Worm (Caenorhabditis elegans) whole organism, L2 larva: ENCODE results near the gene vti-1.

Source experiments
- C34F6.9 ChIP-seq: fragments of 150-350 bp; optimal IDR thresholded peaks from 2 replicates; lab custom pipeline; 2014; ENCODE audit warnings: missing biosample characterization, missing genetic modification characterization
- F13H6.1 ChIP-seq: sonication (generic microtip); optimal IDR thresholded peaks from 2 replicates; lab custom pipeline; 2016; ENCODE audit warnings: missing genetic modification characterization, missing compliant biosample characterization
- R02D3.7 ChIP-seq: fragments of 150-350 bp; optimal IDR thresholded peaks from 2 replicates; lab custom pipeline; 2014; ENCODE audit warnings: missing biosample characterization, missing genetic modification characterization
- ZK546.5 ChIP-seq: sonication (generic microtip); optimal IDR thresholded peaks from 2 replicates; lab custom pipeline; 2017; ENCODE audit warnings: missing biosample characterization, missing genetic modification characterization
- aly-2 ChIP-seq: fragments of 150-350 bp; optimal IDR thresholded peaks from 2 replicates; lab custom pipeline; 2014; ENCODE audit warnings: missing biosample characterization, missing genetic modification characterization
- ama-1 ChIP-seq: fragments of 150-350 bp; optimal IDR thresholded peaks from 2 replicates; lab custom pipeline; 2018; ENCODE audit warnings: inconsistent platforms
- blmp-1 ChIP-seq: sonication (generic microtip); optimal IDR thresholded peaks from 2 replicates; lab custom pipeline; 2017; ENCODE audit warnings: missing genetic modification characterization, mild to moderate bottlenecking, missing compliant biosample characterization, antibody characterized with exemption, moderate library complexity; ENCODE audit not compliant: insufficient read depth
- ceh-82 ChIP-seq: fragments of 150-350 bp; optimal IDR thresholded peaks from 2 replicates; lab custom pipeline; 2014; ENCODE audit warnings: missing biosample characterization, missing genetic modification characterization
- crh-2 ChIP-seq: sonication (generic microtip); optimal IDR thresholded peaks from 2 replicates; lab custom pipeline; 2017; ENCODE audit warnings: missing biosample characterization, missing genetic modification characterization
- egl-27 ChIP-seq: sonication (generic microtip); optimal IDR thresholded peaks from 3 replicates; lab custom pipeline; 2017; ENCODE audit warnings: missing biosample characterization, missing genetic modification reagents, missing genetic modification characterization
- elt-3 ChIP-seq: sonication (generic microtip); optimal IDR thresholded peaks from 2 replicates; lab custom pipeline; 2017; ENCODE audit warnings: missing biosample characterization, missing genetic modification characterization
- fos-1 ChIP-seq: fragments of 150-350 bp; optimal IDR thresholded peaks from 2 replicates; lab custom pipeline; 2014; ENCODE audit warnings: missing biosample characterization, missing genetic modification characterization
- gmeb-1 ChIP-seq: fragments of 150-350 bp; optimal IDR thresholded peaks from 2 replicates; lab custom pipeline; 2014; ENCODE audit warnings: missing biosample characterization, missing genetic modification characterization
- lin-13 ChIP-seq: fragments of 150-350 bp; optimal IDR thresholded peaks from 2 replicates; lab custom pipeline; 2014; ENCODE audit warnings: missing biosample characterization, missing genetic modification reagents, missing genetic modification characterization
- lsy-2 ChIP-seq, 2 experiments: fragments of 150-350 bp in 1 of 2; sonication (generic microtip) in 1 of 2; optimal IDR thresholded peaks; 2 replicates each; lab custom pipeline; 2014 to 2017; ENCODE audit warnings: missing biosample characterization in 2 of 2, missing genetic modification characterization in 2 of 2
- mab-5 ChIP-seq: fragments of 150-350 bp; optimal IDR thresholded peaks from 2 replicates; lab custom pipeline; 2014; ENCODE audit warnings: missing biosample characterization, missing genetic modification characterization
- mdl-1 ChIP-seq, 2 experiments: fragments of 150-350 bp in 1 of 2; sonication (generic microtip) in 1 of 2; optimal IDR thresholded peaks; 2 replicates each; lab custom pipeline; 2017; ENCODE audit warnings: missing biosample characterization in 2 of 2, missing genetic modification characterization in 2 of 2
- nhr-10 ChIP-seq: sonication (generic microtip); optimal IDR thresholded peaks from 2 replicates; lab custom pipeline; 2017; ENCODE audit warnings: missing biosample characterization, missing genetic modification characterization
- nhr-11 ChIP-seq: fragments of 150-350 bp; optimal IDR thresholded peaks from 2 replicates; lab custom pipeline; 2014; ENCODE audit warnings: missing biosample characterization, missing genetic modification characterization
- nhr-129 ChIP-seq: fragments of 150-350 bp; optimal IDR thresholded peaks from 2 replicates; lab custom pipeline; 2014; ENCODE audit warnings: missing biosample characterization, missing genetic modification characterization
- nhr-237 ChIP-seq: fragments of 150-350 bp; optimal IDR thresholded peaks from 2 replicates; lab custom pipeline; 2014; ENCODE audit warnings: missing biosample characterization, missing genetic modification characterization
- nhr-25 ChIP-seq: fragments of 150-350 bp; sonication (generic microtip); optimal IDR thresholded peaks from 3 replicates; lab custom pipeline; 2014; ENCODE audit warnings: missing biosample characterization, missing genetic modification characterization
- nhr-6 ChIP-seq: fragments of 150-350 bp; optimal IDR thresholded peaks from 2 replicates; lab custom pipeline; 2014; ENCODE audit warnings: missing biosample characterization, missing genetic modification characterization
- nhr-77 ChIP-seq: fragments of 150-350 bp; optimal IDR thresholded peaks from 2 replicates; lab custom pipeline; 2014; ENCODE audit warnings: missing biosample characterization, missing genetic modification characterization
- peb-1 ChIP-seq: fragments of 150-350 bp; optimal IDR thresholded peaks from 2 replicates; lab custom pipeline; 2014; ENCODE audit warnings: missing biosample characterization, missing genetic modification characterization
- skn-1 ChIP-seq: sonication (generic microtip); optimal IDR thresholded peaks from 2 replicates; lab custom pipeline; 2017; ENCODE audit warnings: missing biosample characterization, missing genetic modification characterization
- sma-3 ChIP-seq: sonication (generic microtip); optimal IDR thresholded peaks from 2 replicates; lab custom pipeline; 2016; ENCODE audit warnings: missing genetic modification reagents, missing genetic modification characterization, missing compliant biosample characterization
- sma-9 ChIP-seq, 2 experiments: fragments of 150-350 bp in 1 of 2; sonication (generic microtip) in 1 of 2; optimal IDR thresholded peaks; 2 replicates each; lab custom pipeline; 2014 to 2016; ENCODE audit warnings: missing genetic modification characterization in 2 of 2, mild to moderate bottlenecking in 1 of 2, missing biosample characterization in 1 of 2, missing compliant biosample characterization in 1 of 2, missing genetic modification reagents in 1 of 2, moderate library complexity in 1 of 2
- unc-39 ChIP-seq: fragments of 150-350 bp; optimal IDR thresholded peaks from 2 replicates; lab custom pipeline; 2014; ENCODE audit warnings: missing biosample characterization, missing genetic modification characterization
- unc-55 ChIP-seq: fragments of 150-350 bp; sonication (generic microtip); optimal IDR thresholded peaks from 3 replicates; lab custom pipeline; 2014; ENCODE audit warnings: missing biosample characterization, missing genetic modification reagents, missing genetic modification characterization
- unc-62 ChIP-seq: fragments of 150-350 bp; optimal IDR thresholded peaks from 2 replicates; lab custom pipeline; 2014; ENCODE audit warnings: missing biosample characterization, missing genetic modification reagents, missing genetic modification characterization
- zag-1 ChIP-seq: fragments of 150-350 bp; optimal IDR thresholded peaks from 2 replicates; lab custom pipeline; 2014; ENCODE audit warnings: missing biosample characterization, missing genetic modification characterization
- ztf-1 ChIP-seq: fragments of 200-800 bp; sonication (Bioruptor generic); conservative IDR thresholded peaks from 2 replicates; pipeline ENCODE4 v1.3.6; 2022; ENCODE audit warnings: missing genetic modification characterization, missing compliant biosample characterization
- ztf-11 ChIP-seq: sonication (generic microtip); optimal IDR thresholded peaks from 2 replicates; lab custom pipeline; 2017; ENCODE audit warnings: missing biosample characterization, missing genetic modification characterization

vti-1 gene

ce11 chrIV:14790579-14790978 lies 24.1 kb upstream of the vti-1 start:
- TF ChIP-seq ama-1 (lab: Kevin White, UChicago) (peak; percentile 18), lsy-2 (tag; optimal IDR thresholded peaks at IDR 0.05; lab: Kevin White, UChicago) (peak in 1 of 2 experiments; percentile 13), sma-3 (GFP tag; lab: Kevin White, UChicago) (no peak), gmeb-1 (tag; lab: Kevin White, UChicago) (no peak)
- TF ChIP-seq, all 48 proteins: peak for 2

- TF ChIP-seq unc-39 (tag; lab: Kevin White, UChicago) (no peak), nhr-129 (tag; lab: Kevin White, UChicago) (peak; percentile 22), C34F6.9 (tag; lab: Kevin White, UChicago) (peak; percentile 90), crh-2 (tag; lab: Kevin White, UChicago) (peak; percentile 86), gmeb-1 (tag; lab: Kevin White, UChicago) (peak; percentile 60), nhr-6 (tag; lab: Kevin White, UChicago) (peak; percentile 14), unc-55 (peak; percentile 56), sma-9 (GFP tag; optimal IDR thresholded peaks at IDR 0.05; lab: Kevin White, UChicago) (peak; percentile 4), sma-9 (tag; optimal IDR thresholded peaks at IDR 0.05; lab: Kevin White, UChicago) (no peak), zag-1 (tag; lab: Kevin White, UChicago) (no peak), lin-13 (GFP tag; lab: Kevin White, UChicago) (peak; percentile 36), F13H6.1 (tag; lab: Kevin White, UChicago) (peak; percentile 55), nhr-25 (tag; lab: Kevin White, UChicago) (peak; percentile 17), fos-1 (tag; lab: Kevin White, UChicago) (peak; percentile 32), sma-3 (GFP tag; lab: Kevin White, UChicago) (peak; percentile 39), blmp-1 (tag; lab: Kevin White, UChicago) (no peak), mab-5 (tag; lab: Kevin White, UChicago) (peak; percentile 23), ztf-11 (no peak), unc-62 (GFP tag; lab: Kevin White, UChicago) (no peak), nhr-11 (no peak), egl-27 (tag; lab: Kevin White, UChicago) (peak; percentile 5), mdl-1 (tag; optimal IDR thresholded peaks at IDR 0.05; lab: Kevin White, UChicago) (no peak), aly-2 (tag; lab: Kevin White, UChicago) (no peak), ama-1 (lab: Kevin White, UChicago) (peak; percentile 25), R02D3.7 (tag; lab: Kevin White, UChicago) (no peak), ZK546.5 (tag; lab: Kevin White, UChicago) (no peak), skn-1 (no peak), lsy-2 (tag; optimal IDR thresholded peaks at IDR 0.05; lab: Kevin White, UChicago) (peak in 1 of 2 experiments; percentile 62), ztf-1 (GFP tag; lab: Robert Waterston, UW) (no peak)
Measured at ce11 chrIV:14786374-14787136, 20.1 kb upstream of the vti-1 start, which contains the start of gene melo-1. Gene melo-1, plus strand, starts transcription at chrIV:14787031.

- TF ChIP-seq ztf-1 (GFP tag; lab: Robert Waterston, UW) (no peak), lin-13 (GFP tag; lab: Kevin White, UChicago) (no peak), aly-2 (tag; lab: Kevin White, UChicago) (no peak), peb-1 (tag; lab: Kevin White, UChicago) (no peak), nhr-10 (no peak), fos-1 (tag; lab: Kevin White, UChicago) (no peak), unc-62 (GFP tag; lab: Kevin White, UChicago) (no peak), ceh-82 (tag; lab: Kevin White, UChicago) (no peak), nhr-129 (tag; lab: Kevin White, UChicago) (no peak), nhr-237 (tag; lab: Kevin White, UChicago) (no peak), unc-39 (tag; lab: Kevin White, UChicago) (no peak), mab-5 (tag; lab: Kevin White, UChicago) (no peak), ztf-11 (no peak), elt-3 (tag; lab: Kevin White, UChicago) (no peak), F13H6.1 (tag; lab: Kevin White, UChicago) (no peak), nhr-77 (tag; lab: Kevin White, UChicago) (no peak)
- TF ChIP-seq, all 48 proteins: peak for 0
Measured at ce11 chrIV:14784481-14784880, 18.0 kb upstream of the vti-1 start, which contains the start of gene nlp-56. Gene nlp-56, minus strand, starts transcription at chrIV:14784737.
